Worm (Caenorhabditis elegans): Measurements from ENCODE around the gene ceh-24.

DNA sequence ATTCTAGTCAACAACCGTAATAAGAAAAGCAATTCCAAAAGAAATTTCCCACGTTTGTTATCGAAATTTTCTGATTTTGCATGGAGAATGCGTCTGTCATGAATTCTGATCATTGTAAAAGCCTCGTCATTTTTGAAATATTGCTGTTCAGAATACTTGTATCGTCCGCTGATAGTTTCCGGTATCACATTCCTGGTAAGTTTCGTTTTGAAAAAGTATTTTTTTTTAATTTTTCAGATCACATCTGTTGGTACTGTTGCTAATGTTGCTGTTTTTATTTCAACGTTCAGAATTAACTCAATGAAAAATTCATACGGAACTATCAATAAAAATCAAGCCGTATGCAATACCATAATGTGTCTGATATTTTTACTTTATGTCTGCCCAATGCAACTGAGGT, 27.9 kb downstream of the ceh-24 start, which contains the start of gene srx-17:
- TF ChIP-seq unc-62 (GFP tag; optimal IDR thresholded peaks at IDR 0.05) (no peak), lin-13 (GFP tag; optimal IDR thresholded peaks at IDR 0.05) (no peak), dpl-1 (GFP tag; optimal IDR thresholded peaks at IDR 0.05) (no peak), ama-1 (optimal IDR thresholded peaks at IDR 0.05) (no peak), tlp-1 (tag; optimal IDR thresholded peaks at IDR 0.05) (no peak), blmp-1 (tag; optimal IDR thresholded peaks at IDR 0.05) (no peak), ets-5 (GFP tag; IDR thresholded peaks at IDR 0.05) (no peak), ces-1 (GFP tag; optimal IDR thresholded peaks at IDR 0.05) (no peak), elt-2 (tag; optimal IDR thresholded peaks at IDR 0.05) (no peak), sptf-1 (tag; optimal IDR thresholded peaks at IDR 0.05) (no peak)
